Fruit fly (Drosophila melanogaster): ENCODE measurements around the gene mth.

mth gene

DNA sequence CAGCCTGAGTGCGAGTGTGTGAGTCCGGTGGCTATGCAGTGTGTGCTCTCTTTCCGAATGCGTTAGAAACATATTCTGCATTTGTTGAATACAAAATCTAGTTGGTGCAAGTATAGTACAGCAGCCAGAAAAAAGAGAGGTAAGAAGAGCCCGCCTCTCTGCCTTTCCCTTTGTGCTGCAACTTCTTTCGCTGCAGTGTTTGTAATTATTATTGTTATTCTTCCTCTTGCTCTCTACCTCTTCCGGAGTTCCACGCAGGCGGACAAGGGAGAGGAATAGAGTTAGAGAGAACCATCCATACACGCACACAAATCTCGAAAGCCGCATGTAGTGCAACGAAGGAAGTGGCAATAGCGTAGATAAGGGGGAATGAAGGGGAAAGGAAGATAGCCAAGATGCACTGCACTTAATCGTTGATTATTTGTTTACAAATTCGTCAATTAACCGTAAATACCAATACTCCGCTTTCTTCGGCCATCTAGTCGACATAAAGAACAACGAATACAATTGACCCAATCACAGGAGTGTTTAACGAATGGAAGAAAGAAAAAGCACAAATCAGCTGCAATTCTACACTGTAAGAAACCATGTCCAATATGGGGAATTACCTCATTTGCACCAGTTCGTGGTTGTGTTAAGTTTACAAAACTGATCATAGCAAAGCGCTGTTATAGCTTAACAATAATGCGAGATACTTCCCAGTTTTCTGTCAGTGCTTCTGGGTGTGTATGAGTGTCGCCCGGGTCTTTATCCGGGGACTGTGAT is 1.1 kb upstream of the mth start (continued):
- peak; percentile 81 for TF ChIP-seq Ssrp (tag; optimal IDR thresholded peaks at IDR 0.05)
- TF ChIP-seq CG10209 (GFP tag; optimal IDR thresholded peaks at IDR 0.05): peak; percentile 65
- peak; percentile 29 for TF ChIP-seq Ets97D (GFP tag; optimal IDR thresholded peaks at IDR 0.05)
- peak; percentile 16 for TF ChIP-seq sima (GFP tag; optimal IDR thresholded peaks at IDR 0.05)
- peak; percentile 62 for TF ChIP-seq NfI (GFP tag; optimal IDR thresholded peaks at IDR 0.05)
- peak; percentile 47 for TF ChIP-seq CG5180 (GFP tag; optimal IDR thresholded peaks at IDR 0.05)
- no peak for TF ChIP-seq CG7357 (GFP tag; IDR thresholded peaks at IDR 0.05)
- no peak for TF ChIP-seq sqz (GFP tag; optimal IDR thresholded peaks at IDR 0.05)
- peak; percentile 83 for TF ChIP-seq CG17359 (tag; optimal IDR thresholded peaks at IDR 0.05)
- TF ChIP-seq Xbp1 (GFP tag; optimal IDR thresholded peaks at IDR 0.05): peak; percentile 80
- TF ChIP-seq zfh2 (GFP tag; optimal IDR thresholded peaks at IDR 0.05): no peak
- no peak for TF ChIP-seq bbx (GFP tag; IDR thresholded peaks at IDR 0.05; ENCODE audit: partially characterized antibody)
- TF ChIP-seq CG11456 (GFP tag; IDR thresholded peaks at IDR 0.05): no peak
- 0 out of 2 replicates have a peak, but pooled peaks have one; percentile 13 for TF ChIP-seq Lim3 (GFP tag; IDR thresholded peaks at IDR 0.05)
- TF ChIP-seq corto (GFP tag; optimal IDR thresholded peaks at IDR 0.05): no peak
- TF ChIP-seq dmrt11E (tag; optimal IDR thresholded peaks at IDR 0.05): peak; percentile 80
- TF ChIP-seq bcd (GFP tag; optimal IDR thresholded peaks at IDR 0.05): peak; percentile 52
- peak; percentile 45; the same call in 1 of the 2 replicates for TF ChIP-seq CG9215 (GFP tag; IDR thresholded peaks at IDR 0.05)
- peak; percentile 73; the same call in 2 of the 3 replicates for TF ChIP-seq ken (GFP tag; IDR thresholded peaks at IDR 0.05)
- TF ChIP-seq CG6654 (GFP tag; optimal IDR thresholded peaks at IDR 0.05): peak; percentile 48
- peak; percentile 67 for TF ChIP-seq Atf-2 (GFP tag; optimal IDR thresholded peaks at IDR 0.05)
- no peak for TF ChIP-seq lov (optimal IDR thresholded peaks at IDR 0.05)
- peak; percentile 73; the same call in 2 of the 3 replicates for TF ChIP-seq lov (GFP tag; IDR thresholded peaks at IDR 0.05)
- peak; percentile 59 for TF ChIP-seq CG4707 (GFP tag; optimal IDR thresholded peaks at IDR 0.05)
- peak; percentile 26 for TF ChIP-seq CG15269 (tag; optimal IDR thresholded peaks at IDR 0.05)
- peak; percentile 83 for TF ChIP-seq dmrt99B (tag; optimal IDR thresholded peaks at IDR 0.05)
- TF ChIP-seq fu2 (GFP tag; optimal IDR thresholded peaks at IDR 0.05): peak; percentile 20
- TF ChIP-seq Vsx1 (GFP tag; optimal IDR thresholded peaks at IDR 0.05): no peak
- no peak for TF ChIP-seq pzg (GFP tag; optimal IDR thresholded peaks at IDR 0.05)
- peak; percentile 86 for TF ChIP-seq vvl (GFP tag; IDR thresholded peaks at IDR 0.05)
- no peak for TF ChIP-seq CG14860 (GFP tag; IDR thresholded peaks at IDR 0.05; ENCODE audit: partially characterized antibody)
- peak; percentile 66 for TF ChIP-seq CoRest (tag; optimal IDR thresholded peaks at IDR 0.05)
- TF ChIP-seq CG14014 (GFP tag; IDR thresholded peaks at IDR 0.05): peak; percentile 44; the same call in 1 of the 2 replicates
- peak; percentile 36 for TF ChIP-seq lbe (GFP tag; optimal IDR thresholded peaks at IDR 0.05)
- peak; percentile 24; the same call in 1 of the 2 replicates for TF ChIP-seq gt (GFP tag; IDR thresholded peaks at IDR 0.05)
- peak; percentile 66 for TF ChIP-seq lab (GFP tag; optimal IDR thresholded peaks at IDR 0.05)
- TF ChIP-seq CG18764 (GFP tag; optimal IDR thresholded peaks at IDR 0.05): peak; percentile 61
- peak; percentile 51 for TF ChIP-seq CG14667 (GFP tag; IDR thresholded peaks at IDR 0.05)
- TF ChIP-seq hth (optimal IDR thresholded peaks at IDR 0.05): no peak
- no peak for TF ChIP-seq Hr39 (optimal IDR thresholded peaks at IDR 0.05)
- TF ChIP-seq Six4 (GFP tag; optimal IDR thresholded peaks at IDR 0.05): peak; percentile 67
- TF ChIP-seq CG11504 (tag; optimal IDR thresholded peaks at IDR 0.05): peak; percentile 75
- TF ChIP-seq CG42726 (GFP tag; IDR thresholded peaks at IDR 0.05; ENCODE audit: partially characterized antibody): no peak
- no peak for TF ChIP-seq CG2129 (GFP tag; IDR thresholded peaks at IDR 0.05; ENCODE audit: partially characterized antibody)
